Fruit fly (Drosophila melanogaster) whole organism, embryonic: Measurements from ENCODE around the gene dnc.

Experiments
- Ada2b ChIP-seq: fragments of 200-800 bp; sonication (Bioruptor generic); IDR thresholded peaks from 2 replicates; pipeline ENCODE4 v1.3.6; 2022; ENCODE audit warnings: missing biosample characterization, missing genetic modification characterization
- Adf1 ChIP-seq: fragments of 200-800 bp; sonication (Bioruptor generic); IDR thresholded peaks from 2 replicates; pipeline ENCODE4 v1.3.6; 2022; ENCODE audit warnings: missing biosample characterization, missing genetic modification characterization
- BtbVII ChIP-seq: fragments of 200-800 bp; sonication (Bioruptor generic); optimal IDR thresholded peaks from 3 replicates; lab custom pipeline; 2017; ENCODE audit warnings: missing biosample characterization, mild to moderate bottlenecking, missing genetic modification characterization
- CG10565 ChIP-seq: fragments of 200-800 bp; sonication (Bioruptor generic); optimal IDR thresholded peaks from 3 replicates; lab custom pipeline; 2016; ENCODE audit warnings: missing biosample characterization, mild to moderate bottlenecking, missing genetic modification characterization
- CG10654 ChIP-seq: fragments of 200-800 bp; sonication (Bioruptor generic); optimal IDR thresholded peaks from 2 replicates; lab custom pipeline; 2016; ENCODE audit warnings: missing biosample characterization, missing genetic modification characterization
- CG12071 ChIP-seq: fragments of 200-800 bp; sonication (Bioruptor generic); optimal IDR thresholded peaks from 3 replicates; lab custom pipeline; 2018; ENCODE audit warnings: missing biosample characterization, mild to moderate bottlenecking, missing genetic modification characterization
- CG12236 ChIP-seq: fragments of 200-800 bp; sonication (Bioruptor generic); optimal IDR thresholded peaks from 2 replicates; lab custom pipeline; 2016; ENCODE audit warnings: missing biosample characterization, missing genetic modification characterization
- CG15011 ChIP-seq: fragments of 200-800 bp; sonication (Bioruptor generic); optimal IDR thresholded peaks from 3 replicates; lab custom pipeline; 2018; ENCODE audit warnings: missing biosample characterization, mild to moderate bottlenecking, missing genetic modification characterization
- CG1529 ChIP-seq: fragments of 200-800 bp; sonication (Bioruptor generic); optimal IDR thresholded peaks from 3 replicates; lab custom pipeline; 2018; ENCODE audit warnings: missing biosample characterization, missing genetic modification characterization
- CG1603 ChIP-seq: fragments of 200-800 bp; sonication (Bioruptor generic); optimal IDR thresholded peaks from 2 replicates; lab custom pipeline; 2019; ENCODE audit warnings: missing biosample characterization, mild to moderate bottlenecking, missing genetic modification characterization, moderate library complexity
- CG18262 ChIP-seq: fragments of 200-800 bp; optimal IDR thresholded peaks from 3 replicates; lab custom pipeline; 2019; ENCODE audit warnings: missing biosample characterization, mild to moderate bottlenecking, missing genetic modification characterization, moderate library complexity
- CG1832 ChIP-seq: fragments of 200-800 bp; sonication (Bioruptor generic); optimal IDR thresholded peaks from 2 replicates; lab custom pipeline; 2017; ENCODE audit warnings: missing biosample characterization, mild to moderate bottlenecking, missing genetic modification characterization, inconsistent platforms
- CG31224 ChIP-seq: fragments of 200-800 bp; sonication (Bioruptor generic); IDR thresholded peaks from 2 replicates; pipeline ENCODE4 v1.3.6; 2022; ENCODE audit warnings: missing biosample characterization, missing genetic modification characterization
- CG32767 ChIP-seq: fragments of 200-800 bp; sonication (Bioruptor generic); IDR thresholded peaks from 2 replicates; pipeline ENCODE4 v1.3.6; 2022; ENCODE audit warnings: missing biosample characterization, missing genetic modification characterization
- CG32772 ChIP-seq: fragments of 200-800 bp; sonication (Bioruptor generic); IDR thresholded peaks from 2 replicates; pipeline ENCODE4 v1.3.6; 2022; ENCODE audit warnings: missing biosample characterization, missing genetic modification characterization
- CG34376 ChIP-seq: fragments of 200-800 bp; sonication (Bioruptor generic); optimal IDR thresholded peaks from 2 replicates; lab custom pipeline; 2018; ENCODE audit warnings: missing biosample characterization, mild to moderate bottlenecking, missing genetic modification characterization
- CG4282 ChIP-seq: fragments of 200-800 bp; sonication (Bioruptor generic); optimal IDR thresholded peaks from 2 replicates; lab custom pipeline; 2016; ENCODE audit warnings: missing biosample characterization, missing genetic modification characterization
- CG4707 ChIP-seq: fragments of 200-800 bp; sonication (Bioruptor generic); optimal IDR thresholded peaks from 2 replicates; lab custom pipeline; 2018; ENCODE audit warnings: missing biosample characterization, mild to moderate bottlenecking, missing genetic modification characterization, moderate library complexity
- CG6654 ChIP-seq: fragments of 200-800 bp; sonication (Bioruptor generic); optimal IDR thresholded peaks from 2 replicates; lab custom pipeline; 2017; ENCODE audit warnings: missing biosample characterization, mild to moderate bottlenecking, missing genetic modification characterization
- CG9215 ChIP-seq: fragments of 200-800 bp; sonication (Bioruptor generic); IDR thresholded peaks from 2 replicates; pipeline ENCODE4 v1.3.6; 2022; ENCODE audit warnings: missing biosample characterization, missing genetic modification characterization
- D19B ChIP-seq: fragments of 200-800 bp; sonication (Bioruptor generic); optimal IDR thresholded peaks from 2 replicates; lab custom pipeline; 2017; ENCODE audit warnings: missing biosample characterization, mild to moderate bottlenecking, missing genetic modification characterization
- Doc3 ChIP-seq: fragments of 200-800 bp; sonication (Bioruptor generic); IDR thresholded peaks from 3 replicates; pipeline ENCODE4 v1.3.6; 2022; ENCODE audit warnings: missing biosample characterization, missing genetic modification characterization; ENCODE audit not compliant: partially characterized antibody
- Drgx ChIP-seq: fragments of 200-800 bp; sonication (Bioruptor generic); IDR thresholded peaks from 2 replicates; pipeline ENCODE4 v1.3.6; 2022; ENCODE audit warnings: missing biosample characterization, missing genetic modification characterization
- H15 ChIP-seq: fragments of 200-800 bp; sonication (Bioruptor generic); IDR thresholded peaks from 3 replicates; pipeline ENCODE4 v1.3.6; 2022; ENCODE audit warnings: missing biosample characterization, missing genetic modification characterization
- Hey ChIP-seq: fragments of 200-800 bp; sonication (Bioruptor generic); optimal IDR thresholded peaks from 3 replicates; lab custom pipeline; 2018; ENCODE audit warnings: missing biosample characterization, mild to moderate bottlenecking, missing genetic modification characterization
- HmgZ ChIP-seq: fragments of 200-800 bp; sonication (Bioruptor generic); optimal IDR thresholded peaks from 2 replicates; lab custom pipeline; 2018; ENCODE audit warnings: missing biosample characterization, mild to moderate bottlenecking, missing genetic modification characterization
- Hr39 ChIP-seq: fragments of >200 bp; optimal IDR thresholded peaks from 2 replicates; lab custom pipeline; 2017
- Mes4 ChIP-seq: fragments of 200-800 bp; sonication (Bioruptor generic); optimal IDR thresholded peaks from 2 replicates; lab custom pipeline; 2016; ENCODE audit warnings: missing biosample characterization, missing genetic modification characterization
- Ptx1 ChIP-seq: fragments of 200-800 bp; sonication (Bioruptor generic); IDR thresholded peaks from 2 replicates; pipeline ENCODE4 v1.3.6; 2022; ENCODE audit warnings: missing biosample characterization, missing genetic modification characterization
- Spps ChIP-seq: fragments of 200-800 bp; sonication (Bioruptor generic); optimal IDR thresholded peaks from 2 replicates; lab custom pipeline; 2018; ENCODE audit warnings: missing biosample characterization, mild to moderate bottlenecking, missing genetic modification characterization
- Tbp ChIP-seq: fragments of >200 bp; optimal IDR thresholded peaks from 2 replicates; lab custom pipeline; 2018; ENCODE audit warnings: missing biosample characterization, missing genetic modification characterization
- Xbp1 ChIP-seq: fragments of 200-800 bp; sonication (Bioruptor generic); optimal IDR thresholded peaks from 3 replicates; lab custom pipeline; 2016; ENCODE audit warnings: missing biosample characterization, mild to moderate bottlenecking, missing genetic modification characterization
- ash1 ChIP-seq: fragments of 200-800 bp; sonication (Bioruptor generic); optimal IDR thresholded peaks from 2 replicates; lab custom pipeline; 2018; ENCODE audit warnings: missing biosample characterization, mild to moderate bottlenecking, missing genetic modification characterization
- bowl ChIP-seq: fragments of 200-800 bp; sonication (Bioruptor generic); IDR thresholded peaks from 2 replicates; pipeline ENCODE4 v1.3.6; 2022; ENCODE audit warnings: missing biosample characterization, missing genetic modification characterization
- corto ChIP-seq: fragments of 200-800 bp; sonication (Bioruptor generic); optimal IDR thresholded peaks from 2 replicates; lab custom pipeline; 2016; ENCODE audit warnings: missing biosample characterization, mild to moderate bottlenecking, missing genetic modification characterization, moderate library complexity
- dmrt11E ChIP-seq: fragments of 200-800 bp; sonication (Bioruptor generic); optimal IDR thresholded peaks from 3 replicates; lab custom pipeline; 2018; ENCODE audit warnings: missing biosample characterization, mild to moderate bottlenecking, missing genetic modification characterization, moderate library complexity
- dpn ChIP-seq, 2 experiments: fragments of 200-800 bp; sonication (Bioruptor generic); optimal IDR thresholded peaks; 3 replicates each; lab custom pipeline; 2016; ENCODE audit warnings: missing biosample characterization in 2 of 2, missing genetic modification characterization in 2 of 2
- emc ChIP-seq: fragments of 200-800 bp; sonication (Bioruptor generic); optimal IDR thresholded peaks from 2 replicates; lab custom pipeline; 2016; ENCODE audit warnings: missing biosample characterization, missing genetic modification characterization
- esg ChIP-seq: fragments of 200-800 bp; sonication (Bioruptor generic); conservative IDR thresholded peaks from 2 replicates; pipeline ENCODE4 v1.3.6; 2022; ENCODE audit warnings: missing biosample characterization, missing genetic modification characterization
- gce ChIP-seq: fragments of 200-800 bp; sonication (Bioruptor generic); IDR thresholded peaks from 3 replicates; pipeline ENCODE4 v1.3.6; 2022; ENCODE audit warnings: missing biosample characterization, missing genetic modification characterization
- gt ChIP-seq: fragments of 200-800 bp; sonication (Bioruptor generic); IDR thresholded peaks from 2 replicates; pipeline ENCODE4 v1.3.6; 2022; ENCODE audit warnings: missing biosample characterization, missing genetic modification characterization
- hb ChIP-seq: fragments of 200-800 bp; sonication (Bioruptor generic); IDR thresholded peaks from 3 replicates; pipeline ENCODE4 v1.3.6; 2022; ENCODE audit warnings: missing biosample characterization, missing genetic modification characterization; ENCODE audit not compliant: partially characterized antibody
- kay ChIP-seq: fragments of 200-800 bp; sonication (Bioruptor generic); optimal IDR thresholded peaks from 2 replicates; lab custom pipeline; 2016; ENCODE audit warnings: missing biosample characterization, missing genetic modification characterization
- mld ChIP-seq: fragments of 200-800 bp; sonication (Bioruptor generic); IDR thresholded peaks from 3 replicates; pipeline ENCODE4 v1.3.6; 2022; ENCODE audit warnings: missing biosample characterization, missing genetic modification characterization; ENCODE audit not compliant: partially characterized antibody
- nau ChIP-seq: fragments of 200-800 bp; sonication (Bioruptor generic); optimal IDR thresholded peaks from 3 replicates; lab custom pipeline; 2017; ENCODE audit warnings: missing biosample characterization, mild to moderate bottlenecking, missing genetic modification characterization, missing genetic modification reagents
- nerfin-2 ChIP-seq: fragments of 200-800 bp; sonication (Bioruptor generic); IDR thresholded peaks from 2 replicates; pipeline ENCODE4 v1.3.6; 2022; ENCODE audit warnings: missing biosample characterization, missing genetic modification characterization; ENCODE audit not compliant: partially characterized antibody
- odd ChIP-seq: fragments of 200-800 bp; sonication (Bioruptor generic); optimal IDR thresholded peaks from 2 replicates; lab custom pipeline; 2017; ENCODE audit warnings: missing biosample characterization, mild to moderate bottlenecking, missing genetic modification characterization
- otp ChIP-seq: fragments of 200-800 bp; sonication (Bioruptor generic); IDR thresholded peaks from 3 replicates; pipeline ENCODE4, ENCODE4 v1.3.6; 2022; ENCODE audit warnings: missing biosample characterization, missing genetic modification characterization
- pros ChIP-seq: fragments of 200-800 bp; sonication (Bioruptor generic); optimal IDR thresholded peaks from 3 replicates; lab custom pipeline; 2019; ENCODE audit warnings: missing biosample characterization, mild to moderate bottlenecking, missing genetic modification characterization, moderate library complexity
- row ChIP-seq: fragments of 200-800 bp; sonication (Bioruptor generic); IDR thresholded peaks from 3 replicates; pipeline ENCODE4 v1.3.6; 2022; ENCODE audit warnings: missing biosample characterization, missing genetic modification characterization
- sqz ChIP-seq: fragments of 200-800 bp; sonication (Bioruptor generic); optimal IDR thresholded peaks from 3 replicates; lab custom pipeline; 2018; ENCODE audit warnings: missing biosample characterization, mild to moderate bottlenecking, missing genetic modification characterization

Gene dnc

DNA sequence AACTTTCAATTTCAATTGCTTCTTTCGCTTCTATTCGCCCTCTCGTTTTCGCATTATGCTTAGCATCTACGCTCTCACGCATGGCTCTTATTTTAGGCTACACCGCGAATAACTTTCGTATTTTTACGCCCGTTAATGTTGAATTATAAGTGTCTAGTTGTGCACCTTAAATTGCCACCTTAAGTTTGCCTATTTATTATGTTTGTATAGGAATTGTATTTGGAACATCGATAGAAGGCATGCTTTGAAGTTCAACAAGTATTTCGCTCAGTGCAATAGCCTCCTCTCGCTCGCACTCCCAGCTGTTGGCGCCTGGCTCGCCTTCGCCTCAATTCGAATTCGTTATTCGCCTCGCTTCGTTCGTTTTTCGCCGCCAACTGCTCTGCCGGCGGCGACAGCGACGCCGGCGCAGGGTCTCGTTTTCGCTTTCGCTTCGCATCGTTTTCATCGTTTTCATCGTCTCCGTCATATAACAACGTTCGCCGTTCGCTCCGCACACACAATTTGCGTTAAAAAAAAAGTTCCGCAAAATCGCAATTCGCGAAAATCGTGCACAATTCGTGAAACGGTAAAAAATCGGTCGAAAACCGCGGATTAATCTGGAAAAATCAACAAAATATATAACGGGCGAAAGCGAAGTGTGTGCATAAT is 118.7 kb downstream of the dnc start (continued):
- TF ChIP-seq sqz (peak; percentile 85), CG1603 (peak; percentile 98), bowl (GFP tag; lab: Robert Waterston, UW) (peak; percentile 92), Hr39 (lab: Kevin White, UChicago) (no peak), CG32772 (GFP tag; lab: Robert Waterston, UW) (peak; percentile 97), gce (GFP tag; lab: Robert Waterston, UW) (peak; percentile 94), Spps (peak; percentile 78), Ptx1 (GFP tag; lab: Robert Waterston, UW) (peak; percentile 98), Xbp1 (GFP tag; lab: Kevin White, UChicago) (peak; percentile 98), hb (no peak), ash1 (peak; percentile 84), Drgx (GFP tag; lab: Robert Waterston, UW) (peak; percentile 99), CG1529 (GFP tag; lab: Kevin White, UChicago) (peak; percentile 95), mld (GFP tag; lab: Robert Waterston, UW) (no peak), esg (GFP tag; lab: Robert Waterston, UW) (peak; percentile 96), CG34376 (GFP tag; lab: Kevin White, UChicago) (peak; percentile 89), pros (GFP tag; lab: Kevin White, UChicago) (no peak), CG15011 (GFP tag; lab: Kevin White, UChicago) (peak; percentile 94), CG18262 (tag; lab: Kevin White, UChicago) (peak; percentile 94), CG32767 (GFP tag; lab: Robert Waterston, UW) (peak; percentile 95), emc (GFP tag; lab: Kevin White, UChicago) (peak; percentile 95), Mes4 (peak; percentile 96), BtbVII (peak; percentile 97), Tbp (GFP tag; lab: Kevin White, UChicago) (no peak), nerfin-2 (no peak), Adf1 (GFP tag; lab: Robert Waterston, UW) (peak; percentile 93), D19B (GFP tag; lab: Kevin White, UChicago) (peak; percentile 92), Doc3 (GFP tag; lab: Robert Waterston, UW) (no peak), CG1832 (GFP tag; lab: Kevin White, UChicago) (peak; percentile 61), CG10565 (GFP tag; lab: Kevin White, UChicago) (peak; percentile 82), Hey (peak; percentile 85), gt (peak; percentile 91), CG9215 (GFP tag; lab: Robert Waterston, UW) (peak; percentile 96), CG10654 (GFP tag; lab: Kevin White, UChicago) (peak; percentile 97), otp (GFP tag; lab: Robert Waterston, UW) (peak; percentile 96), H15 (GFP tag; lab: Robert Waterston, UW) (peak; percentile 96), odd (GFP tag; lab: Kevin White, UChicago) (peak; percentile 90), row (GFP tag; lab: Robert Waterston, UW) (peak; percentile 98), dpn (GFP tag; optimal IDR thresholded peaks at IDR 0.05; lab: Kevin White, UChicago) (peak; percentile 98 to 99), CG12236 (GFP tag; lab: Kevin White, UChicago) (peak; percentile 95), CG12071 (GFP tag; lab: Kevin White, UChicago) (peak; percentile 98), HmgZ (tag; lab: Kevin White, UChicago) (peak; percentile 98), nau (GFP tag; lab: Kevin White, UChicago) (peak; percentile 95), CG6654 (GFP tag; lab: Kevin White, UChicago) (peak; percentile 90), Ada2b (GFP tag; lab: Robert Waterston, UW) (peak; percentile 98), dmrt11E (tag; lab: Kevin White, UChicago) (peak; percentile 88), corto (peak; percentile 71), CG4707 (GFP tag; lab: Kevin White, UChicago) (peak; percentile 89), kay (GFP tag; lab: Kevin White, UChicago) (peak; percentile 94), CG31224 (peak; percentile 95), CG4282 (GFP tag; lab: Kevin White, UChicago) (peak; percentile 97)
